Worm (Caenorhabditis elegans): ENCODE measurements around the gene C35A5.8.

DNA sequence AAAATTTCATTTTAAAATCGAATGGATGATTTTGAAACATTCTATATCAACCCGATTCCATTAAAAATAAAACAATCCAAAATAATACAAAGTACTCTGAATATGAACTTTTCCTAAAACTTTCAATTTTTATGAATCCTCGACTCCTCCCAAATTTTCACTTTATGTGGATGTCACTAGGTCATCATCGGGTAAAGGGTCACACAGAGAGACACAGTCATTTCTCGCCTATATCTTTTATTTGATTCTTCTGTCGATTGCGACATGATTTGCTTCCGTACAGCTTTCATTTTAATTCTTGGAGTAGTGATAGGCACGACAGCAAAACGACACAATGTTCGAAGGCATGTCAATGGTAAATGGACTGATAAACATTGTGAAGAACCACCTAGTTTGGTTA, 2.8 kb upstream of the C35A5.8 start, which contains the start of gene F25D1.3:
- TF ChIP-seq med-1 (GFP tag; optimal IDR thresholded peaks at IDR 0.05; ENCODE audit: insufficient read depth) (no peak), klf-2 (GFP tag; conservative IDR thresholded peaks at IDR 0.05) (no peak), T22C8.4 (GFP tag; IDR thresholded peaks at IDR 0.05) (no peak), ref-1 (GFP tag; conservative IDR thresholded peaks at IDR 0.05) (no peak), tab-1 (GFP tag; IDR thresholded peaks at IDR 0.05) (no peak), ztf-23 (GFP tag; IDR thresholded peaks at IDR 0.05) (no peak), cog-1 (tag; optimal IDR thresholded peaks at IDR 0.05) (no peak)

All from whole organism, midembryonic.